Fruit fly (Drosophila melanogaster): ENCODE measurements around the gene RpL34b.

RpL34b gene

DNA sequence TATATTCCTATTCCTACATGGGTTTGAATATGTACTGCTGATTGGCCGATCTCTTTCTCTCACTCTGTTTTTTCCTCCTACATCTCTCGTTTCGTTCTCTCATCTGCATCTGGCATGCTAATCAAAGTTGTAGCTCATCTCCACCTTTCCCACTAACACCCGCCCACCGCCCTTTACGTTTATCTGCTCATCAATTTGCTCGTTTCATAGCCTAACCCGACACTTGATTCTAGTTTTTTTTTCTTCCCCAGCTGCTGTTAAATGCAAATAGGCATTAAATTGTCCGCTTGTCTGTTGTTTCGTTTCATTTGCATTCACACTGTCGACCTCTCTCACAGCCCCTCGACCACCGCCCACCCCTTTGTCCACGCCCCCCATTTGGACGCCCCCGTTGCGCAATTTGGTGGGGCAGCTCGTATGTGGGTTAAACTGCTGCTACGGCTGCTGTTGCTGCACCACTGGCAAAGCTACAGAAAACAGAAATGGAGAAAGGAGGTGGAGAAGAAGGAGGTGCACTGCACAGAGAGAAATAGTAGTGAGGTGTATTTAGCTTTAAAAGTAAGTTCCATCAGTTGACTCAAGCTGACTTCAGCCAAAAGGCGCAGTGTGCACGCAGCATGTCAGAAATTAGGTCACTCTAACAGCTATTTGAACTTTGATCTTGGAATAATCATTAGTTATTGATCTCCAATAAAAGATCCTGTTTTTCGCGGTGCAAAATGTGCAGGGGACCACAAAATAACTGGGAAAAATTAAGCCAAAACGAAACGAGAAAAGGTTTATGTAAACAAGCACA, 19.6 kb upstream of the RpL34b start (continued):
- peak; percentile 36 for TF ChIP-seq CG34406 (GFP tag; optimal IDR thresholded peaks at IDR 0.05)
- peak; percentile 31 for TF ChIP-seq Eip75B (GFP tag; optimal IDR thresholded peaks at IDR 0.05)
- TF ChIP-seq CG8319 (GFP tag; optimal IDR thresholded peaks at IDR 0.05): peak; percentile 29
- TF ChIP-seq CG10631 (GFP tag; optimal IDR thresholded peaks at IDR 0.05): peak; percentile 15
- peak; percentile 71 for TF ChIP-seq CG8119 (GFP tag; IDR thresholded peaks at IDR 0.05)
- no peak for TF ChIP-seq fd85E (GFP tag; optimal IDR thresholded peaks at IDR 0.05)
- TF ChIP-seq topi (GFP tag; optimal IDR thresholded peaks at IDR 0.05): no peak
- peak; percentile 55; the same call in 1 of the 2 replicates for TF ChIP-seq Gug (GFP tag; IDR thresholded peaks at IDR 0.05)
- TF ChIP-seq svp (GFP tag): peak; percentile 74
- no peak for TF ChIP-seq Ets21C (GFP tag; optimal IDR thresholded peaks at IDR 0.05)
- TF ChIP-seq vri (GFP tag; optimal IDR thresholded peaks at IDR 0.05): no peak
- TF ChIP-seq Lpt (GFP tag; optimal IDR thresholded peaks at IDR 0.05): no peak
- no peak for TF ChIP-seq ss (GFP tag; optimal IDR thresholded peaks at IDR 0.05)
- TF ChIP-seq CG3032 (tag; optimal IDR thresholded peaks at IDR 0.05): no peak
- peak; percentile 47 for TF ChIP-seq dac (GFP tag; optimal IDR thresholded peaks at IDR 0.05)
- peak; percentile 0 for TF ChIP-seq Ets96B (tag; optimal IDR thresholded peaks at IDR 0.05)
- TF ChIP-seq CG6276 (GFP tag; optimal IDR thresholded peaks at IDR 0.05): peak; percentile 58
- peak; percentile 45; the same call in 1 of the 3 replicates for TF ChIP-seq CG6163 (GFP tag; IDR thresholded peaks at IDR 0.05)
- no peak for TF ChIP-seq CG8632 (GFP tag; optimal IDR thresholded peaks at IDR 0.05)
- TF ChIP-seq salr (GFP tag; optimal IDR thresholded peaks at IDR 0.05): peak in 1 of 2 experiments; percentile 14
- TF ChIP-seq esn (GFP tag; optimal IDR thresholded peaks at IDR 0.05): no peak
- TF ChIP-seq CG10669 (GFP tag; optimal IDR thresholded peaks at IDR 0.05): peak; percentile 35
- TF ChIP-seq achi (GFP tag; optimal IDR thresholded peaks at IDR 0.05): peak; percentile 33
- peak; percentile 15 for TF ChIP-seq Met (GFP tag; optimal IDR thresholded peaks at IDR 0.05)
- no peak for TF ChIP-seq lz (GFP tag; optimal IDR thresholded peaks at IDR 0.05)
- peak; percentile 23 for TF ChIP-seq CG6792 (GFP tag; optimal IDR thresholded peaks at IDR 0.05)
- TF ChIP-seq CG4318 (GFP tag; optimal IDR thresholded peaks at IDR 0.05): no peak
- TF ChIP-seq Hr39 (GFP tag; optimal IDR thresholded peaks at IDR 0.05): no peak
- TF ChIP-seq CG11294 (GFP tag; IDR thresholded peaks at IDR 0.05): peak; percentile 50; the same call in 1 of the 2 replicates
- TF ChIP-seq CG6808 (GFP tag; optimal IDR thresholded peaks at IDR 0.05): no peak
- peak; percentile 6 for TF ChIP-seq cyc (GFP tag; optimal IDR thresholded peaks at IDR 0.05)
- no peak for TF ChIP-seq Eip93F (GFP tag; optimal IDR thresholded peaks at IDR 0.05)
- TF ChIP-seq CG11762 (GFP tag; optimal IDR thresholded peaks at IDR 0.05; ENCODE audit: insufficient read depth): peak; percentile 41

DNA sequence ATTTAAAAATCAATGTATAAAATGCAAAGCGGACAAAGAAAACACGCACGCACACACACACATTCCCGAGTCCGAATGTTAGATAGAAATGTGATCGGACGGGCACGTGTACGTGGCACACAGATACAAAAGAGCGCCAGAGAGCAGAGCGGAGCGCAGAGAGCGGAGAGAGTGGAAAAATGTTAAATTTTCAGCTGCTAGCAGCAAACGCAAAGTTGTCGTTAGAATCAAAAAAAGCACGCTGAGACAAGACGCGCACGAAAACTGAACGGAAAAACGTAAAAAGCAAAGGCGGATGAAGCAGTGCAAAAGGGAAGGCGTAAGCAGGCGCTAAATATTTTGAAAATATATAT, 18.2 kb upstream of the RpL34b start:
- TF ChIP-seq CG6163 (GFP tag; IDR thresholded peaks at IDR 0.05) (no peak), cyc (GFP tag; optimal IDR thresholded peaks at IDR 0.05) (no peak), CG8632 (GFP tag; optimal IDR thresholded peaks at IDR 0.05) (no peak), Sox102F (GFP tag; optimal IDR thresholded peaks at IDR 0.05) (peak; percentile 34), Sox14 (GFP tag; optimal IDR thresholded peaks at IDR 0.05) (peak; percentile 76), CG6808 (GFP tag; optimal IDR thresholded peaks at IDR 0.05) (no peak), CG7368 (GFP tag; optimal IDR thresholded peaks at IDR 0.05) (no peak), topi (GFP tag; optimal IDR thresholded peaks at IDR 0.05) (no peak), CG4318 (GFP tag; optimal IDR thresholded peaks at IDR 0.05) (no peak), CG15336 (GFP tag; IDR thresholded peaks at IDR 0.05) (no peak), vri (GFP tag; optimal IDR thresholded peaks at IDR 0.05) (peak; percentile 65), Lpt (GFP tag; optimal IDR thresholded peaks at IDR 0.05) (peak; percentile 19), CG6854 (GFP tag; optimal IDR thresholded peaks at IDR 0.05) (peak; percentile 62), Met (GFP tag; optimal IDR thresholded peaks at IDR 0.05) (no peak), Eip93F (GFP tag; optimal IDR thresholded peaks at IDR 0.05) (no peak), net (GFP tag; optimal IDR thresholded peaks at IDR 0.05) (peak; percentile 26), CG3919 (GFP tag; optimal IDR thresholded peaks at IDR 0.05) (peak; percentile 3), Eip78C (GFP tag) (peak; percentile 74), CG6792 (GFP tag; optimal IDR thresholded peaks at IDR 0.05) (no peak), fd59A (GFP tag; optimal IDR thresholded peaks at IDR 0.05) (no peak), fd85E (GFP tag; optimal IDR thresholded peaks at IDR 0.05) (peak; percentile 59), Smox (GFP tag; optimal IDR thresholded peaks at IDR 0.05) (no peak), Eip75B (GFP tag; optimal IDR thresholded peaks at IDR 0.05) (peak; percentile 14), Ets96B (tag; optimal IDR thresholded peaks at IDR 0.05) (no peak), dac (GFP tag; optimal IDR thresholded peaks at IDR 0.05) (peak; percentile 9), CG10669 (GFP tag; optimal IDR thresholded peaks at IDR 0.05) (no peak), OdsH (GFP tag; optimal IDR thresholded peaks at IDR 0.05) (no peak), Gug (GFP tag; IDR thresholded peaks at IDR 0.05) (no peak), CG3032 (tag; optimal IDR thresholded peaks at IDR 0.05) (no peak), eg (GFP tag; IDR thresholded peaks at IDR 0.05) (no peak), CG16779 (tag; optimal IDR thresholded peaks at IDR 0.05) (peak; percentile 49), Ets21C (GFP tag; optimal IDR thresholded peaks at IDR 0.05) (no peak), Hr39 (GFP tag; optimal IDR thresholded peaks at IDR 0.05) (no peak)
